Worm (Caenorhabditis elegans) whole organism, young adult: ENCODE data around the gene C17C3.9.

Source experiments
- B0019.2 ChIP-seq: fragments of 200-800 bp; sonication (Bioruptor generic); conservative IDR thresholded peaks from 2 replicates; pipeline ENCODE4 v1.3.6; 2022; ENCODE audit warnings: missing genetic modification reagents, missing genetic modification characterization, missing compliant biosample characterization
- B0261.1 ChIP-seq: sonication (generic microtip); optimal IDR thresholded peaks from 2 replicates; lab custom pipeline; 2016; ENCODE audit warnings: mild to moderate bottlenecking, missing genetic modification characterization, moderate library complexity, missing compliant biosample characterization
- F22D6.2 ChIP-seq: sonication (generic microtip); optimal IDR thresholded peaks from 2 replicates; lab custom pipeline; 2016; ENCODE audit warnings: mild to moderate bottlenecking, missing genetic modification characterization, missing compliant biosample characterization
- F33H1.4 ChIP-seq: fragments of 200-800 bp; sonication (Bioruptor generic); IDR thresholded peaks from 2 replicates; pipeline ENCODE4 v1.3.6; 2022; ENCODE audit warnings: missing genetic modification reagents, missing genetic modification characterization, missing compliant biosample characterization
- T26A5.8 ChIP-seq: sonication (generic microtip); optimal IDR thresholded peaks from 2 replicates; lab custom pipeline; 2016; ENCODE audit warnings: missing genetic modification characterization, missing compliant biosample characterization
- Y53G8AR.9 ChIP-seq: fragments of 200-800 bp; sonication (Bioruptor generic); conservative IDR thresholded peaks from 2 replicates; pipeline ENCODE4 v1.3.6; 2022; ENCODE audit warnings: missing genetic modification reagents, missing genetic modification characterization, missing compliant biosample characterization
- Y56A3A.18 ChIP-seq: fragments of 200-800 bp; sonication (Bioruptor generic); IDR thresholded peaks from 2 replicates; pipeline ENCODE4 v1.3.6; 2022; ENCODE audit warnings: missing genetic modification reagents, missing genetic modification characterization, missing compliant biosample characterization
- Y79H2A.3 ChIP-seq: fragments of 200-800 bp; sonication (Bioruptor generic); conservative IDR thresholded peaks from 2 replicates; pipeline ENCODE4 v1.3.6; 2022; ENCODE audit warnings: missing genetic modification reagents, missing genetic modification characterization, missing compliant biosample characterization
- Y95B8A.8 ChIP-seq: fragments of 200-800 bp; sonication (Bioruptor generic); IDR thresholded peaks from 2 replicates; pipeline ENCODE4 v1.3.6; 2022; ENCODE audit warnings: missing genetic modification reagents, missing genetic modification characterization, missing compliant biosample characterization
- atf-7 ChIP-seq: sonication (generic microtip); optimal IDR thresholded peaks from 2 replicates; lab custom pipeline; 2017; ENCODE audit warnings: mild to moderate bottlenecking, missing genetic modification characterization, missing compliant biosample characterization
- attf-3 ChIP-seq: fragments of 200-800 bp; sonication (Bioruptor generic); conservative IDR thresholded peaks from 2 replicates; pipeline ENCODE4 v1.3.6; 2022; ENCODE audit warnings: missing genetic modification reagents, missing genetic modification characterization, missing compliant biosample characterization
- ceh-27 ChIP-seq: fragments of 200-800 bp; sonication (Bioruptor generic); optimal IDR thresholded peaks from 2 replicates; lab custom pipeline; 2018; ENCODE audit warnings: mild to moderate bottlenecking, missing genetic modification characterization, moderate library complexity, missing compliant biosample characterization
- dpff-1 ChIP-seq: sonication (generic microtip); optimal IDR thresholded peaks from 2 replicates; lab custom pipeline; 2017; ENCODE audit warnings: mild to moderate bottlenecking, missing genetic modification characterization, missing compliant biosample characterization
- dpl-1 ChIP-seq: fragments of 150-350 bp; optimal IDR thresholded peaks from 2 replicates; lab custom pipeline; 2014; ENCODE audit warnings: missing biosample characterization, missing genetic modification reagents, missing genetic modification characterization
- egl-44 ChIP-seq: fragments of 200-800 bp; sonication (Bioruptor generic); IDR thresholded peaks from 2 replicates; pipeline ENCODE4 v1.3.6; 2022; ENCODE audit warnings: missing genetic modification reagents, missing genetic modification characterization, missing compliant biosample characterization
- egrh-3 ChIP-seq: fragments of 200-800 bp; sonication (Bioruptor generic); IDR thresholded peaks from 2 replicates; pipeline ENCODE4 v1.3.6; 2022; ENCODE audit warnings: missing genetic modification reagents, missing genetic modification characterization, missing compliant biosample characterization
- ekl-4 ChIP-seq: fragments of 200-800 bp; sonication (Bioruptor generic); IDR thresholded peaks from 2 replicates; pipeline ENCODE4 v1.3.6; 2022; ENCODE audit warnings: missing genetic modification reagents, missing genetic modification characterization, missing compliant biosample characterization
- fkh-3 ChIP-seq: sonication (generic microtip); optimal IDR thresholded peaks from 2 replicates; lab custom pipeline; 2016; ENCODE audit warnings: mild to moderate bottlenecking, missing genetic modification characterization, missing compliant biosample characterization
- hlh-12 ChIP-seq: sonication (generic microtip); optimal IDR thresholded peaks from 2 replicates; lab custom pipeline; 2016; ENCODE audit warnings: missing genetic modification characterization, missing compliant biosample characterization
- hsf-1 ChIP-seq: fragments of 200-800 bp; sonication (Bioruptor generic); IDR thresholded peaks from 2 replicates; pipeline ENCODE4 v1.3.6; 2022; ENCODE audit warnings: missing genetic modification reagents, missing genetic modification characterization, missing compliant biosample characterization
- let-526 ChIP-seq: fragments of 200-800 bp; sonication (Bioruptor generic); IDR thresholded peaks from 2 replicates; pipeline ENCODE4 v1.3.6; 2022; ENCODE audit warnings: missing genetic modification reagents, missing genetic modification characterization, missing compliant biosample characterization
- lir-1 ChIP-seq: fragments of 200-800 bp; sonication (Bioruptor generic); conservative IDR thresholded peaks from 2 replicates; pipeline ENCODE4 v1.3.6; 2022; ENCODE audit warnings: missing genetic modification reagents, missing genetic modification characterization, missing compliant biosample characterization
- madf-10 ChIP-seq: sonication (generic microtip); optimal IDR thresholded peaks from 2 replicates; lab custom pipeline; 2016; ENCODE audit warnings: mild to moderate bottlenecking, missing genetic modification characterization, missing compliant biosample characterization
- mes-4 ChIP-seq: sonication (generic microtip); optimal IDR thresholded peaks from 2 replicates; lab custom pipeline; 2016; ENCODE audit warnings: missing genotype, missing genetic modification characterization, missing compliant biosample characterization
- nhr-120 ChIP-seq: fragments of 200-800 bp; sonication (Bioruptor generic); IDR thresholded peaks from 2 replicates; pipeline ENCODE4 v1.3.6; 2022; ENCODE audit warnings: missing genetic modification characterization, missing compliant biosample characterization
- nhr-27 ChIP-seq: fragments of 200-800 bp; sonication (Bioruptor generic); optimal IDR thresholded peaks from 2 replicates; lab custom pipeline; 2018; ENCODE audit warnings: mild to moderate bottlenecking, missing genetic modification characterization, moderate library complexity, missing compliant biosample characterization
- nhr-90 ChIP-seq: sonication (generic microtip); optimal IDR thresholded peaks from 2 replicates; lab custom pipeline; 2016; ENCODE audit warnings: missing genotype, mild to moderate bottlenecking, missing genetic modification characterization, missing compliant biosample characterization
- rcor-1 ChIP-seq: fragments of 200-800 bp; sonication (Bioruptor generic); IDR thresholded peaks from 2 replicates; pipeline ENCODE4 v1.3.6; 2022; ENCODE audit warnings: missing genetic modification reagents, missing genetic modification characterization, missing compliant biosample characterization
- sea-2 ChIP-seq: fragments of 200-800 bp; sonication (Bioruptor generic); IDR thresholded peaks from 2 replicates; pipeline ENCODE4 v1.3.6; 2022; ENCODE audit warnings: missing genetic modification characterization, missing compliant biosample characterization
- snpc-1.1 ChIP-seq: sonication (generic microtip); optimal IDR thresholded peaks from 2 replicates; lab custom pipeline; 2017; ENCODE audit warnings: missing genetic modification characterization, mild to moderate bottlenecking, missing compliant biosample characterization, antibody characterized with exemption, moderate library complexity, missing genotype, missing genetic modification reagents; ENCODE audit not compliant: insufficient read depth
- snpc-3.4 ChIP-seq: sonication (generic microtip); optimal IDR thresholded peaks from 2 replicates; lab custom pipeline; 2017; ENCODE audit warnings: missing genetic modification characterization, mild to moderate bottlenecking, missing compliant biosample characterization, antibody characterized with exemption, moderate library complexity, missing genotype, missing genetic modification reagents
- somi-1 ChIP-seq: fragments of 200-800 bp; sonication (Bioruptor generic); optimal IDR thresholded peaks from 2 replicates; lab custom pipeline; 2018; ENCODE audit warnings: mild to moderate bottlenecking, missing genetic modification characterization, missing compliant biosample characterization
- sptf-2 ChIP-seq: fragments of 200-800 bp; sonication (Bioruptor generic); optimal IDR thresholded peaks from 2 replicates; lab custom pipeline; 2018; ENCODE audit warnings: mild to moderate bottlenecking, missing genetic modification characterization, missing compliant biosample characterization
- tbx-9 ChIP-seq: sonication (generic microtip); optimal IDR thresholded peaks from 2 replicates; lab custom pipeline; 2016; ENCODE audit warnings: borderline replicate concordance, missing genetic modification characterization, inconsistent platforms, missing compliant biosample characterization
- tlf-1 ChIP-seq: fragments of 200-800 bp; sonication (Bioruptor generic); optimal IDR thresholded peaks from 2 replicates; lab custom pipeline; 2018; ENCODE audit warnings: mild to moderate bottlenecking, missing genetic modification characterization, missing compliant biosample characterization
- unc-130 ChIP-seq: sonication (generic microtip); optimal IDR thresholded peaks from 2 replicates; lab custom pipeline; 2016; ENCODE audit warnings: missing genetic modification reagents, missing genetic modification characterization, missing compliant biosample characterization
- unc-62 ChIP-seq: fragments of 150-350 bp; optimal IDR thresholded peaks from 2 replicates; lab custom pipeline; 2014; ENCODE audit warnings: missing biosample characterization, missing genetic modification reagents, missing genetic modification characterization
- ztf-28 ChIP-seq: fragments of 200-800 bp; sonication (Bioruptor generic); IDR thresholded peaks from 2 replicates; pipeline ENCODE4 v1.3.6; 2022; ENCODE audit warnings: missing genetic modification reagents, missing genetic modification characterization, missing compliant biosample characterization

C17C3.9 gene

DNA sequence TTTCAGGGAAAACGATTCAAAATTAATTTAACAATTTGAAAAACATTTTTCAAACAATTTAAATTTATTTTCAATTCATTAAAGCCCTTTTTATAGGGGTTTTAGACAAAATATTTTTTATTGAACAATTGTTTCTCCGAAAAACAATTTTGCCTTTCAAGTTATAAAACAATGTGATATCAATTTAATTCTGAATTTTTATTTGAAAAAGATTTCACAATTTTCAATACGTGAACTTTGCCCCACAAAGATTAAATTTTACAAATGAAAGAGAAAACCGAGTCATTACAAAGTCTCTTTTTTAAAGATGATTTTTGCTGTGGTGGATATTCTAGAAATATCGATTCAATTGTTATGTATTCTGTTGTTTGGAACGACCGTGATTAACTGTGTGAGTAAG, 13.2 kb downstream of the C17C3.9 start, which contains the start of gene ZK177.2:
ZK177.2 (plus strand) TSS at position 301 of the 400 bp plus-strand sequence.
- no peak for TF ChIP-seq tbx-9 (tag; lab: Kevin White, UChicago)
- TF ChIP-seq F33H1.4 (GFP tag; lab: Robert Waterston, UW): no peak
- TF ChIP-seq hsf-1 (GFP tag; lab: Robert Waterston, UW): no peak
- no peak for TF ChIP-seq tlf-1 (GFP tag; lab: Kevin White, UChicago)
- no peak for TF ChIP-seq let-526
- TF ChIP-seq snpc-3.4 (tag; lab: Kevin White, UChicago): no peak
- no peak for TF ChIP-seq sea-2 (GFP tag; lab: Robert Waterston, UW)
- TF ChIP-seq Y53G8AR.9 (GFP tag; lab: Robert Waterston, UW): no peak
- TF ChIP-seq atf-7 (tag; lab: Kevin White, UChicago): no peak
- TF ChIP-seq hlh-12 (tag; lab: Kevin White, UChicago): no peak
- no peak for TF ChIP-seq madf-10 (tag; lab: Kevin White, UChicago)
- TF ChIP-seq snpc-1.1 (tag; lab: Kevin White, UChicago): no peak
- TF ChIP-seq egrh-3 (GFP tag; lab: Robert Waterston, UW): no peak
- no peak for TF ChIP-seq ztf-28 (GFP tag; lab: Robert Waterston, UW)
- TF ChIP-seq dpl-1 (GFP tag; lab: Kevin White, UChicago): no peak
- TF ChIP-seq attf-3: no peak
- TF ChIP-seq dpff-1 (tag; lab: Kevin White, UChicago): no peak
- no peak for TF ChIP-seq fkh-3
- TF ChIP-seq mes-4 (tag; lab: Kevin White, UChicago): no peak
- no peak for TF ChIP-seq egl-44 (GFP tag; lab: Robert Waterston, UW)

- no peak for TF ChIP-seq dpl-1 (GFP tag; lab: Kevin White, UChicago)
- TF ChIP-seq nhr-90 (tag; lab: Kevin White, UChicago): no peak
- TF ChIP-seq rcor-1: no peak
- TF ChIP-seq unc-130: no peak
- TF ChIP-seq mes-4 (tag; lab: Kevin White, UChicago): no peak
- no peak for TF ChIP-seq unc-62 (GFP tag; lab: Kevin White, UChicago)
- no peak for TF ChIP-seq sptf-2 (GFP tag; lab: Kevin White, UChicago)
- TF ChIP-seq hsf-1 (GFP tag; lab: Robert Waterston, UW): no peak
- no peak for TF ChIP-seq F22D6.2
- no peak for TF ChIP-seq Y79H2A.3 (GFP tag; lab: Robert Waterston, UW)
- no peak for TF ChIP-seq atf-7 (tag; lab: Kevin White, UChicago)
- no peak for TF ChIP-seq B0261.1 (tag; lab: Kevin White, UChicago)
- no peak for TF ChIP-seq somi-1 (GFP tag; lab: Kevin White, UChicago)
- no peak for TF ChIP-seq lir-1
- no peak for TF ChIP-seq Y95B8A.8
- no peak for TF ChIP-seq Y53G8AR.9 (GFP tag; lab: Robert Waterston, UW)
- no peak for TF ChIP-seq nhr-27 (tag; lab: Kevin White, UChicago)
- TF ChIP-seq ceh-27: no peak
- TF ChIP-seq Y56A3A.18 (GFP tag; lab: Robert Waterston, UW): no peak
- TF ChIP-seq T26A5.8 (tag; lab: Kevin White, UChicago): no peak
Observed at ce11 chrII:5518055-5518454, 14.0 kb downstream of the C17C3.9 start.

ce11 chrII:5517643-5518042, 14.4 kb downstream of the C17C3.9 start, which contains the start of gene ZK177.9:
ZK177.9 (minus strand) TSS chrII:5517743.
- TF ChIP-seq atf-7 (tag; lab: Kevin White, UChicago) (no peak), nhr-120 (no peak), B0019.2 (GFP tag; lab: Robert Waterston, UW) (no peak), ekl-4 (GFP tag; lab: Robert Waterston, UW) (no peak)
